Fruit fly (Drosophila melanogaster): ENCODE measurements around the gene CG12880.

The CG12880 gene

DNA sequence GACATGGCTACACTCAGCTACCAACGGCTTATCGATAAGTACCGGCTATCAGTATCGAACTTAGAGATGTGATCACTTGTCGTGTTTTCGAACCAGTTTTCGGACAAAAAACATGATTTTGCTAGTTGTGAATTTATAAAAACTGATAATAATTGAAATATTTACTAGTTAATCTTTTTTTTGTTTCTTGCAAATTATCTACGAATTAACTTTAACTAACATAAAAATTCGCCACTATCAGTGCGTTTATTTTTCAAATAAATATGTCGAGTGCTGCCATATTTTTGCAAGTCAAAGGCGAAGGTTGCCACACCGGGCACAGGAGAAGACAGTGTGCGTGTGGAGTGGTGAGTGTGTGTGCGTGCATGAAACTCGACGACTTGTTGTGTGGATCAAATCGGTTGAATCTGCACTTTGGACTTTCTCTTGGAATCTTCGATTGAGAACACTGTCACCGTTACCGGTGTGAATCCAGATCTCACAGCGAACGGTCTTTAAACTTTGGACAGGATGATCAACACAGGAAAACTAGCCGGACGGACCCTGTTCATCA lies 8.5 kb upstream of the CG12880 start, which contains the start of gene Hsdl2 (continued):
- TF ChIP-seq salr (GFP tag; optimal IDR thresholded peaks at IDR 0.05), result peak; percentile 64 to 76
- no peak for TF ChIP-seq Sox15 (GFP tag; optimal IDR thresholded peaks at IDR 0.05)
- TF ChIP-seq Gug (GFP tag; IDR thresholded peaks at IDR 0.05), result no peak
- no peak for TF ChIP-seq CG4318 (GFP tag; optimal IDR thresholded peaks at IDR 0.05)
- TF ChIP-seq lz (GFP tag; optimal IDR thresholded peaks at IDR 0.05), result peak; percentile 38
- TF ChIP-seq pdm3 (GFP tag; optimal IDR thresholded peaks at IDR 0.05), result peak; percentile 56
- TF ChIP-seq CG34406 (GFP tag; optimal IDR thresholded peaks at IDR 0.05), result no peak
- TF ChIP-seq eg (GFP tag; IDR thresholded peaks at IDR 0.05), result peak; percentile 78
- TF ChIP-seq OdsH (GFP tag; optimal IDR thresholded peaks at IDR 0.05), result no peak
- peak; percentile 44 for TF ChIP-seq Smox (GFP tag; optimal IDR thresholded peaks at IDR 0.05)
- peak; percentile 26 for TF ChIP-seq Eip93F (GFP tag; optimal IDR thresholded peaks at IDR 0.05)
- peak; percentile 68 for TF ChIP-seq CG8319 (GFP tag; optimal IDR thresholded peaks at IDR 0.05)
- TF ChIP-seq Blimp-1 (GFP tag; optimal IDR thresholded peaks at IDR 0.05), result peak; percentile 69
- TF ChIP-seq Met (GFP tag; optimal IDR thresholded peaks at IDR 0.05), result peak; percentile 40
- peak; percentile 84 for TF ChIP-seq CG10669 (GFP tag; optimal IDR thresholded peaks at IDR 0.05)
- no peak for TF ChIP-seq Hr38 (GFP tag; optimal IDR thresholded peaks at IDR 0.05)
- TF ChIP-seq dac (GFP tag; optimal IDR thresholded peaks at IDR 0.05), result peak; percentile 41
- peak; percentile 55 for TF ChIP-seq Ets21C (GFP tag; optimal IDR thresholded peaks at IDR 0.05)
- no peak for TF ChIP-seq vri (GFP tag; optimal IDR thresholded peaks at IDR 0.05)
- TF ChIP-seq Eip78C (GFP tag), result no peak
- TF ChIP-seq CG11294 (GFP tag; IDR thresholded peaks at IDR 0.05), result no peak
- peak; percentile 56; the same call in 2 of the 3 replicates for TF ChIP-seq CG6163 (GFP tag; IDR thresholded peaks at IDR 0.05)
- TF ChIP-seq CG11902 (GFP tag; optimal IDR thresholded peaks at IDR 0.05), result no peak
- TF ChIP-seq cyc (GFP tag; optimal IDR thresholded peaks at IDR 0.05), result peak; percentile 51
- peak; percentile 50 for TF ChIP-seq Sox14 (GFP tag; optimal IDR thresholded peaks at IDR 0.05)
- TF ChIP-seq Ets96B (tag; optimal IDR thresholded peaks at IDR 0.05), result peak; percentile 67
- peak; percentile 86 for TF ChIP-seq spab (GFP tag; optimal IDR thresholded peaks at IDR 0.05)
- TF ChIP-seq CG1621 (tag; optimal IDR thresholded peaks at IDR 0.05), result peak; percentile 80
- TF ChIP-seq fd85E (GFP tag; optimal IDR thresholded peaks at IDR 0.05), result peak; percentile 72
- peak; percentile 59 for TF ChIP-seq dsx (GFP tag; optimal IDR thresholded peaks at IDR 0.05; ENCODE audit: poor library complexity, severe bottlenecking)
- peak; percentile 98 for TF ChIP-seq svp (GFP tag)
- peak; percentile 81 for TF ChIP-seq net (GFP tag; optimal IDR thresholded peaks at IDR 0.05)
- peak; percentile 79 for TF ChIP-seq CG7368 (GFP tag; optimal IDR thresholded peaks at IDR 0.05)
- TF ChIP-seq CG31627 (GFP tag; optimal IDR thresholded peaks at IDR 0.05), result peak; percentile 36
- peak; percentile 64 for TF ChIP-seq topi (GFP tag; optimal IDR thresholded peaks at IDR 0.05)
- peak; percentile 7 for TF ChIP-seq CG6792 (GFP tag; optimal IDR thresholded peaks at IDR 0.05)
- no peak for TF ChIP-seq CG8632 (GFP tag; optimal IDR thresholded peaks at IDR 0.05)
- peak; percentile 27 for TF ChIP-seq Hr39 (GFP tag; optimal IDR thresholded peaks at IDR 0.05)
- TF ChIP-seq esn (GFP tag; optimal IDR thresholded peaks at IDR 0.05), result no peak
- peak; percentile 79 for TF ChIP-seq Lpt (GFP tag; optimal IDR thresholded peaks at IDR 0.05)
- no peak for TF ChIP-seq CG3032 (tag; optimal IDR thresholded peaks at IDR 0.05)
- TF ChIP-seq Hr4 (GFP tag; optimal IDR thresholded peaks at IDR 0.05), result peak; percentile 47
- peak; percentile 53 for TF ChIP-seq Eip75B (GFP tag; optimal IDR thresholded peaks at IDR 0.05)
- TF ChIP-seq achi (GFP tag; optimal IDR thresholded peaks at IDR 0.05), result peak; percentile 63

DNA sequence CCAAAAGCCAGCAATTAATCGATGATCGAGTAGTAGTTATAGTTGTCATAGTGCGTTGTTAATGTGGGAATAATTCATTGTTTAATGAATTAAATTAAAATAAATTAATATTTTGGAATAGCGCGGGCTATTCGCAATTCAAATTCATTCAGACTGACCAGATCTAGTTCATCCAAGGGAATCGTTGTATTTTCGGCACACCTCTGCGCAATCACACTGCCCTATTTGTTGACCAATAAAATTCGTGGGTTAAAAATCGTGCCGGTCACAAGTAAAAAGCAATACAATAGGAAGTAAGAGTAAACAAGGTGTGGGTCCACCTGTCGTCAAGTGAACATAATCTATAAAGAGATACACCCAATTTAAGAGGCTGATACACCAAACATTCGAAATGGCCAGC lies 6.7 kb upstream of the CG12880 start, which contains the start of gene CG12883:
Gene CG12883, plus strand, starts transcription at position 273 of the 400 bp plus-strand sequence.
- TF ChIP-seq CG32006 (GFP tag; optimal IDR thresholded peaks at IDR 0.05) (no peak), Ets96B (tag; optimal IDR thresholded peaks at IDR 0.05) (no peak), svp (GFP tag) (peak; percentile 49), salr (GFP tag; optimal IDR thresholded peaks at IDR 0.05) (no peak), Lpt (GFP tag; optimal IDR thresholded peaks at IDR 0.05) (no peak), Smox (GFP tag; optimal IDR thresholded peaks at IDR 0.05) (no peak), cyc (GFP tag; optimal IDR thresholded peaks at IDR 0.05) (no peak), Sox14 (GFP tag; optimal IDR thresholded peaks at IDR 0.05) (peak; percentile 19), CG6792 (GFP tag; optimal IDR thresholded peaks at IDR 0.05) (no peak), Eip78C (GFP tag) (peak; percentile 35), CG15336 (GFP tag; IDR thresholded peaks at IDR 0.05) (no peak), Blimp-1 (GFP tag; optimal IDR thresholded peaks at IDR 0.05) (no peak), CG9139 (GFP tag; optimal IDR thresholded peaks at IDR 0.05) (no peak), Gug (GFP tag; IDR thresholded peaks at IDR 0.05) (no peak), CG10631 (GFP tag; optimal IDR thresholded peaks at IDR 0.05) (no peak), pdm3 (GFP tag; optimal IDR thresholded peaks at IDR 0.05) (no peak)
